Worm (Caenorhabditis elegans) whole organism, L4 larva: Measurements from ENCODE around the gene F08G12.3.

ENCODE experiments used
- ceh-32 ChIP-seq: sonication (generic microtip); optimal IDR thresholded peaks from 2 replicates; lab custom pipeline; 2016; ENCODE audit warnings: mild to moderate bottlenecking, missing genetic modification characterization, missing compliant biosample characterization; ENCODE audit not compliant: poor library complexity
- egl-27 ChIP-seq: sonication (generic microtip); optimal IDR thresholded peaks from 3 replicates; lab custom pipeline; 2017; ENCODE audit warnings: missing biosample characterization, missing genetic modification reagents, missing genetic modification characterization
- mdl-1 ChIP-seq, 2 experiments: fragments of 150-350 bp in 1 of 2; sonication (generic microtip) in 1 of 2; optimal IDR thresholded peaks; 2 replicates each; lab custom pipeline; 2014 to 2017; ENCODE audit warnings: missing biosample characterization in 2 of 2, missing genetic modification characterization in 2 of 2
- skn-1 ChIP-seq: fragments of 150-350 bp; optimal IDR thresholded peaks from 2 replicates; lab custom pipeline; 2014; ENCODE audit warnings: missing biosample characterization, missing genetic modification characterization

ce11 chrX:11351288-11351687 lies 51.2 kb downstream of the F08G12.3 start:
- TF ChIP-seq skn-1 (tag; lab: Kevin White, UChicago) (no peak), egl-27 (no peak), ceh-32 (tag; lab: Kevin White, UChicago) (no peak), mdl-1 (tag; optimal IDR thresholded peaks at IDR 0.05; lab: Kevin White, UChicago) (no peak)
